Worm (Caenorhabditis elegans): ENCODE results near the gene K09G1.2.

DNA sequence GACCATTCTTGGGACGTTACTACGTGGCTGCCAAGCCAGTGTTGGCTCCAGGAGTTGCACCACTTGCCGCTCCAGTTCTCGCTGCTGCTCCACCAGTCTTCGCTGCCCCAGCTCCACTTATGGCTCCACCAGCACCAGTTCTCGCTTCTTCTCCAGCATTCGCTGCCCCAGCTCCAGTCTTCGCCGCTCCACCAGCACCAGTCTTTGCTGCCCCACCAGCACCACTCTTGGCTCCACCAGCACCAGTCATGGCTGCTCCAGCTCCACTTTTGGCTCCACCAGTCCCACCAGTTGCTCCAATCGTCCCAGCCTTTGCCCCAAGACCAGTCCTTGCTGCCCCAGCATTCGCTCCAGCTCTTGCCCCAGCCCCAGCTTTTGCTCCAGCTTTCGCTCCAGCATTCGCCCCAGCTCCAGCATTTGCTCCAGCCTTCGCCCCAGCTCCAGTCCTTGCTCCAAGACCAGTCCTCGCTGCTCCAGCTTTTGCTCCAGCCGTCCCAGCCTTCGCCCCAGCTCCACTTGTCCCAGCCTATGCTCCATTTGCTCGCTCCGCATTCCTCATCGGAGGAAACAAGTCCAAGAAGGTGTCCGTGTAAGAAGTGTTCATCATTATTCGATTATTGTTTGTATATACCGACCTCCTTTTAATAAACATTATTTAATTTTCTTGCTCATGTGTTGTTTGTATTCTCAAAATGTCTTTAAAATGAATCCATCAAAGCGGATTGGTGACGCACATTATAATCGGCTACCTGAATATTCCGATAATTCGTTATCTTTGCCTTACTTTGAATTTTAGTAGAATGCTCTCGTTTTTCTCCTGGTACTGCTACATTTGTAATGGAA lies 35.4 kb downstream of the K09G1.2 start, which contains the start of gene T06E4.7:
- TF ChIP-seq fos-1 (tag; optimal IDR thresholded peaks at IDR 0.05) = no peak
- TF ChIP-seq snpc-4 (tag; optimal IDR thresholded peaks at IDR 0.05) = no peak
- TF ChIP-seq nhr-77 (tag; optimal IDR thresholded peaks at IDR 0.05) = no peak
- no peak for TF ChIP-seq egl-27 (tag; optimal IDR thresholded peaks at IDR 0.05)
- no peak for TF ChIP-seq nhr-237 (tag; optimal IDR thresholded peaks at IDR 0.05)
- TF ChIP-seq ceh-28 (tag; optimal IDR thresholded peaks at IDR 0.05) = no peak
- TF ChIP-seq ama-1 (optimal IDR thresholded peaks at IDR 0.05) = no peak
- no peak for TF ChIP-seq nhr-43 (tag; optimal IDR thresholded peaks at IDR 0.05; ENCODE audit: poor library complexity, severe bottlenecking)
- TF ChIP-seq unc-39 (tag; optimal IDR thresholded peaks at IDR 0.05) = no peak
- no peak for TF ChIP-seq elt-3 (tag; optimal IDR thresholded peaks at IDR 0.05)
- no peak for TF ChIP-seq lin-15B (tag; optimal IDR thresholded peaks at IDR 0.05)

All from whole organism, L3 larva.